Worm (Caenorhabditis elegans): ENCODE results near the gene srh-97.

ce11 chrV:17068839-17069238 lies 52.0 kb downstream of the srh-97 start, which contains the start of gene T05E12.8:
- TF ChIP-seq unc-62 (GFP tag; optimal IDR thresholded peaks at IDR 0.05 in 1 of 2), result no peak
- no peak for TF ChIP-seq unc-62 (tag; optimal IDR thresholded peaks at IDR 0.05)
- TF ChIP-seq hif-1 (tag; optimal IDR thresholded peaks at IDR 0.05), result no peak
- no peak for TF ChIP-seq lin-39 (tag; optimal IDR thresholded peaks at IDR 0.05)
- no peak for TF ChIP-seq nhr-11 (tag; optimal IDR thresholded peaks at IDR 0.05)
- no peak for TF ChIP-seq egl-27 (tag; optimal IDR thresholded peaks at IDR 0.05)
- TF ChIP-seq nhr-28 (tag; optimal IDR thresholded peaks at IDR 0.05), result no peak
- TF ChIP-seq R02D3.7 (tag; optimal IDR thresholded peaks at IDR 0.05), result no peak
- no peak for TF ChIP-seq nhr-10 (tag; optimal IDR thresholded peaks at IDR 0.05)
- TF ChIP-seq mep-1 (tag; optimal IDR thresholded peaks at IDR 0.05), result no peak

Data from whole organism, L4 larva.